Fruit fly (Drosophila melanogaster): Measurements from ENCODE around the gene cact.

Gene cact

dm6 chr2L:16286360-16287005 lies 39.5 kb downstream of the cact start (continued):
- TF ChIP-seq Asciz (GFP tag; optimal IDR thresholded peaks at IDR 0.05) (peak; percentile 80), CG11247 (GFP tag; IDR thresholded peaks at IDR 0.05) (no peak), vfl (GFP tag; optimal IDR thresholded peaks at IDR 0.05) (peak; percentile 45), CG9932 (GFP tag; IDR thresholded peaks at IDR 0.05) (no peak), lola (GFP tag; optimal IDR thresholded peaks at IDR 0.05) (peak in 1 of 3 experiments; percentile 78), pros (GFP tag; optimal IDR thresholded peaks at IDR 0.05) (peak; percentile 79), stwl (tag; optimal IDR thresholded peaks at IDR 0.05) (no peak), CG9817 (tag; optimal IDR thresholded peaks at IDR 0.05) (peak; percentile 74), Antp (GFP tag; optimal IDR thresholded peaks at IDR 0.05) (peak; percentile 67), CG3995 (GFP tag; optimal IDR thresholded peaks at IDR 0.05) (peak; percentile 62), CG1529 (GFP tag; optimal IDR thresholded peaks at IDR 0.05) (peak; percentile 70), Opbp (GFP tag; IDR thresholded peaks at IDR 0.05; ENCODE audit: partially characterized antibody) (no peak), CG11093 (GFP tag; IDR thresholded peaks at IDR 0.05) (peak; percentile 66; the same call in 2 of the 3 replicates), CG6854 (GFP tag; optimal IDR thresholded peaks at IDR 0.05) (peak; percentile 64), p53 (GFP tag; optimal IDR thresholded peaks at IDR 0.05) (no peak), row (GFP tag; IDR thresholded peaks at IDR 0.05) (no peak), CG13296 (GFP tag; optimal IDR thresholded peaks at IDR 0.05) (peak; percentile 55), sqz (GFP tag; optimal IDR thresholded peaks at IDR 0.05) (peak; percentile 78), Eip74EF (GFP tag; optimal IDR thresholded peaks at IDR 0.05) (peak in 1 of 2 experiments; percentile 66), NC2β (GFP tag; optimal IDR thresholded peaks at IDR 0.05) (peak; percentile 40), fru (optimal IDR thresholded peaks at IDR 0.05) (no peak), dmrt99B (tag; optimal IDR thresholded peaks at IDR 0.05) (peak; percentile 85), CG13287 (GFP tag; IDR thresholded peaks at IDR 0.05; ENCODE audit: partially characterized antibody) (no peak), CG17612 (GFP tag; IDR thresholded peaks at IDR 0.05) (no peak), GATAe (GFP tag; conservative IDR thresholded peaks at IDR 0.05) (no peak), CG33557 (GFP tag; optimal IDR thresholded peaks at IDR 0.05) (peak; percentile 39), yki (optimal IDR thresholded peaks at IDR 0.05) (no peak), Kr (GFP tag; optimal IDR thresholded peaks at IDR 0.05) (no peak), Hey (tag; optimal IDR thresholded peaks at IDR 0.05) (peak; percentile 18), bab2 (GFP tag; optimal IDR thresholded peaks at IDR 0.05) (peak; percentile 84), CG14014 (GFP tag; IDR thresholded peaks at IDR 0.05) (no peak), Bteb2 (GFP tag; optimal IDR thresholded peaks at IDR 0.05) (peak; percentile 71), CG5180 (GFP tag; optimal IDR thresholded peaks at IDR 0.05) (peak; percentile 62), ssp (GFP tag; IDR thresholded peaks at IDR 0.05) (no peak), CG7839 (tag; optimal IDR thresholded peaks at IDR 0.05) (peak; percentile 87), onecut (GFP tag; IDR thresholded peaks at IDR 0.05) (peak; percentile 96), en (GFP tag; optimal IDR thresholded peaks at IDR 0.05) (peak; percentile 62), aop (GFP tag; IDR thresholded peaks at IDR 0.05) (no peak), peb (GFP tag; IDR thresholded peaks at IDR 0.05) (no peak), CG13894 (tag; optimal IDR thresholded peaks at IDR 0.05) (peak; percentile 28), CG13424 (tag; optimal IDR thresholded peaks at IDR 0.05) (peak; percentile 82), lab (GFP tag; optimal IDR thresholded peaks at IDR 0.05) (peak; percentile 92), otp (GFP tag; IDR thresholded peaks at IDR 0.05) (no peak), CG3726 (GFP tag; IDR thresholded peaks at IDR 0.05) (no peak), CG2678 (tag; optimal IDR thresholded peaks at IDR 0.05) (peak; percentile 91), CG9609 (GFP tag; optimal IDR thresholded peaks at IDR 0.05) (peak; percentile 75), caup (GFP tag; optimal IDR thresholded peaks at IDR 0.05; ENCODE audit: severe bottlenecking) (peak; percentile 85), trh (GFP tag; optimal IDR thresholded peaks at IDR 0.05) (peak; percentile 55), ERR (GFP tag; optimal IDR thresholded peaks at IDR 0.05) (peak; percentile 46), kni (GFP tag; optimal IDR thresholded peaks at IDR 0.05) (peak; percentile 93)

Measured in whole organism, embryonic.